Fruit fly (Drosophila melanogaster): ENCODE data around the gene Mfap1.

DNA sequence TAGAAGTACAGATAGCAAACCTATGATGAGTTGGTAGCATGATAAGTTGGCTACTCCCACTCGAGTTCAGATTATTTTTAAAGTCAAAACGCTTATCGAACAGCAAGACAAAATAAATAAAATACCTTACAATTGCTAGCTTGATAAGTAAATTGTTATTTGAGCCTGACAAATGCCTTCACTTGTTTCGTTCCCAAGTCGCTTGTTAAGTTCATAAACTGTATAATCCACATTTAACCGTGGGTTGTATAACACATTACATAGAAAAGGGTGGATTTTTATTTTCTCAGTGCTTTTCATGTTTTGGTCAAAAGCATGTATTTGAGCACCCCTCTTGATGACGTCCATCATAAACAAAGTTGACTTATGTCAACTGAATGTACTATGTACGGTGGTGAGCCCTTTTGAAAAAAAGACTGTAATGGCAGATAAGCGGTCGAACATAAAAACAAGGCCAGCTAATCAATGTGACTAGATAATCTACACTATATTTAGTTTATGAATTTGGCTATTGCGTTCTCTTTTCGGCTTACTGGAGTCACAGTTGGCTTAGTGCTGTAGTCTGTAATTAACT, 28.0 kb downstream of the Mfap1 start:
- TF ChIP-seq CG7045 (GFP tag; optimal IDR thresholded peaks at IDR 0.05) (no peak), CG12768 (GFP tag; optimal IDR thresholded peaks at IDR 0.05) (no peak), kay (GFP tag; ENCODE audit: borderline replicate concordance) (no peak), bab1 (GFP tag; optimal IDR thresholded peaks at IDR 0.05) (no peak), cnc (optimal IDR thresholded peaks at IDR 0.05) (no peak), CG33017 (tag; optimal IDR thresholded peaks at IDR 0.05) (no peak)

All from whole organism, adult.